Fruit fly (Drosophila melanogaster) whole organism, pupa: ENCODE results near the gene CG34292.

Source experiments
- CG10348 ChIP-seq: fragments of 200-800 bp; sonication (Bioruptor generic); IDR thresholded peaks from 2 replicates; pipeline ENCODE4 v1.3.6; 2022; ENCODE audit warnings: missing biosample characterization, missing genetic modification characterization
- CG13204 ChIP-seq: fragments of 200-800 bp; sonication (Bioruptor generic); optimal IDR thresholded peaks from 2 replicates; lab custom pipeline; 2018; ENCODE audit warnings: missing biosample characterization, mild to moderate bottlenecking, missing genetic modification characterization, moderate library complexity
- CG17806 ChIP-seq: fragments of 200-800 bp; sonication (Bioruptor generic); optimal IDR thresholded peaks from 2 replicates; lab custom pipeline; 2018; ENCODE audit warnings: missing biosample characterization, mild to moderate bottlenecking, missing genetic modification characterization, moderate library complexity
- CG32121 ChIP-seq: fragments of 200-800 bp; sonication (Bioruptor generic); IDR thresholded peaks from 2 replicates; pipeline ENCODE4 v1.3.6; 2022; ENCODE audit warnings: missing biosample characterization, missing genetic modification characterization
- CG34367 ChIP-seq: fragments of 200-800 bp; sonication (Bioruptor generic); optimal IDR thresholded peaks from 2 replicates; lab custom pipeline; 2018; ENCODE audit warnings: missing biosample characterization, mild to moderate bottlenecking, missing genetic modification characterization
- CG4496 ChIP-seq: fragments of 200-800 bp; sonication (Bioruptor generic); IDR thresholded peaks from 3 replicates; pipeline ENCODE4 v1.3.6; 2022; ENCODE audit warnings: missing biosample characterization, missing genetic modification characterization
- CG8159 ChIP-seq: fragments of 200-800 bp; sonication (Bioruptor generic); optimal IDR thresholded peaks from 3 replicates; lab custom pipeline; 2018; ENCODE audit warnings: missing biosample characterization, mild to moderate bottlenecking, missing genetic modification characterization, moderate library complexity
- CG8301 ChIP-seq: fragments of 200-800 bp; sonication (Bioruptor generic); optimal IDR thresholded peaks from 2 replicates; lab custom pipeline; 2018; ENCODE audit warnings: missing biosample characterization, mild to moderate bottlenecking, missing genetic modification characterization
- D1 ChIP-seq: fragments of 200-800 bp; sonication (Bioruptor generic); optimal IDR thresholded peaks from 2 replicates; lab custom pipeline; 2018; ENCODE audit warnings: missing biosample characterization, mild to moderate bottlenecking, missing genetic modification characterization, moderate library complexity
- EcR ChIP-seq: fragments of 200-800 bp; sonication (Bioruptor generic); optimal IDR thresholded peaks from 3 replicates; lab custom pipeline; 2019; ENCODE audit warnings: missing biosample characterization, missing genetic modification characterization, mild to moderate bottlenecking, moderate library complexity, missing genetic modification reagents
- Ets98B ChIP-seq: fragments of 200-800 bp; sonication (Bioruptor generic); IDR thresholded peaks from 2 replicates; pipeline ENCODE4 v1.3.6; 2022; ENCODE audit warnings: missing biosample characterization, missing genetic modification characterization
- Snoo ChIP-seq: fragments of 200-800 bp; sonication (Bioruptor generic); optimal IDR thresholded peaks from 3 replicates; lab custom pipeline; 2017; ENCODE audit warnings: missing biosample characterization, mild to moderate bottlenecking, missing genetic modification characterization, inconsistent platforms
- fd96Ca ChIP-seq: fragments of 200-800 bp; sonication (Bioruptor generic); IDR thresholded peaks from 3 replicates; pipeline ENCODE4 v1.3.6; 2022; ENCODE audit warnings: missing biosample characterization, missing genetic modification characterization

- no peak for TF ChIP-seq CG8159 (tag; lab: Kevin White, UChicago)
- TF ChIP-seq CG13204 (GFP tag; lab: Kevin White, UChicago): no peak
- no peak for TF ChIP-seq fd96Ca
- no peak for TF ChIP-seq CG8301 (tag; lab: Kevin White, UChicago)
- no peak for TF ChIP-seq CG34367 (tag; lab: Kevin White, UChicago)
- TF ChIP-seq Snoo (tag; lab: Kevin White, UChicago): no peak
- no peak for TF ChIP-seq EcR (GFP tag; lab: Kevin White, UChicago)
- no peak for TF ChIP-seq CG17806 (tag; lab: Kevin White, UChicago)
- no peak for TF ChIP-seq D1 (tag; lab: Kevin White, UChicago)
- no peak for TF ChIP-seq CG10348 (GFP tag; lab: Robert Waterston, UW)
- TF ChIP-seq CG4496 (GFP tag; lab: Robert Waterston, UW): no peak
- no peak for TF ChIP-seq Ets98B
- no peak for TF ChIP-seq CG32121
Observed at dm6 chr3R:27040044-27040443, 22.0 kb upstream of the CG34292 start.
